Worm (Caenorhabditis elegans) whole organism, L2 larva: ENCODE data around the gene K01A6.7.

Source experiments
- aly-2 ChIP-seq: fragments of 150-350 bp; optimal IDR thresholded peaks from 2 replicates; lab custom pipeline; 2014; ENCODE audit warnings: missing biosample characterization, missing genetic modification characterization
- elt-3 ChIP-seq: sonication (generic microtip); optimal IDR thresholded peaks from 2 replicates; lab custom pipeline; 2017; ENCODE audit warnings: missing biosample characterization, missing genetic modification characterization
- nhr-11 ChIP-seq: fragments of 150-350 bp; optimal IDR thresholded peaks from 2 replicates; lab custom pipeline; 2014; ENCODE audit warnings: missing biosample characterization, missing genetic modification characterization
- nhr-6 ChIP-seq: fragments of 150-350 bp; optimal IDR thresholded peaks from 2 replicates; lab custom pipeline; 2014; ENCODE audit warnings: missing biosample characterization, missing genetic modification characterization
- skn-1 ChIP-seq: sonication (generic microtip); optimal IDR thresholded peaks from 2 replicates; lab custom pipeline; 2017; ENCODE audit warnings: missing biosample characterization, missing genetic modification characterization

- TF ChIP-seq skn-1 (tag; lab: Kevin White, UChicago) (no peak), aly-2 (tag; lab: Kevin White, UChicago) (no peak), elt-3 (tag; lab: Kevin White, UChicago) (no peak), nhr-6 (tag; lab: Kevin White, UChicago) (no peak), nhr-11 (no peak)
These were observed 7.0 kb upstream of the K01A6.7 start, which contains the start of gene gem-4 for ce11 chrIV:11745340-11745739.
